Worm (Caenorhabditis elegans) whole organism, midembryonic: Measurements from ENCODE around the gene cutl-2.

Experiments
- cog-1 ChIP-seq: sonication (generic microtip); optimal IDR thresholded peaks from 2 replicates; lab custom pipeline; 2016; ENCODE audit warnings: missing genetic modification characterization, missing compliant biosample characterization
- ztf-23 ChIP-seq: fragments of 200-800 bp; sonication (Bioruptor generic); IDR thresholded peaks from 2 replicates; pipeline ENCODE4 v1.3.6; 2022; ENCODE audit warnings: missing genetic modification reagents, missing genetic modification characterization, missing compliant biosample characterization

- TF ChIP-seq cog-1 (no peak), ztf-23 (GFP tag; lab: Robert Waterston, UW) (no peak)
Measured at ce11 chrII:9691839-9692238, 32.6 kb downstream of the cutl-2 start, which contains the start of gene nlp-11.
